Fruit fly (Drosophila melanogaster): ENCODE measurements around the gene CG9109.

The CG9109 gene

DNA sequence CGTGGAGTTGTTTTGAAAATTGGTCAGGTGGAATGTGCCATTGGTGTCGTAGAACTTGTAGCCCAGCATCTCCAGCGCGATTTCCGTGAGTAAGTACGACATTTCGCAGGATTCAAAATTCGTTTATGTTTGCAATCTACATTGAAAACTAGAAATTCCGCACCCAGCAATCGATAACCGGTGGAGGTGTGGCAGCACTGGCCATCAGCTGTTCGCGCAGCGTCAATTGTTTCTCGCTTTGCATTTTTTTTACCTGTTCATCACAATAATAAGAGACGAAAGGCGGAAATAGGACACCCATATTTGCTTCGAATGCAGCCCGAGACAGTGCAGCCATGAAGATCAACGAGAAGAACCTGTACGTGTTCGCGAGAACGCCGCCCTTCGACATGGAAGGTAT, 14.3 kb upstream of the CG9109 start, which contains the start of the genes CG34179 and slmo (continued):
- TF ChIP-seq BEAF-32 (GFP tag; optimal IDR thresholded peaks at IDR 0.05) (peak; percentile 20), Sin3A (optimal IDR thresholded peaks at IDR 0.05) (peak; percentile 13), CG18262 (tag; optimal IDR thresholded peaks at IDR 0.05) (no peak), crp (GFP tag; optimal IDR thresholded peaks at IDR 0.05) (peak; percentile 2 to 90), CG2116 (GFP tag; optimal IDR thresholded peaks at IDR 0.05) (peak; percentile 33), jigr1 (GFP tag; IDR thresholded peaks at IDR 0.05) (no peak), sd (tag; optimal IDR thresholded peaks at IDR 0.05) (peak; percentile 74), CG8089 (GFP tag; optimal IDR thresholded peaks at IDR 0.05) (no peak), stwl (tag; optimal IDR thresholded peaks at IDR 0.05) (peak; percentile 2), CG4617 (GFP tag; optimal IDR thresholded peaks at IDR 0.05; ENCODE audit: borderline replicate concordance) (peak; percentile 32), CG8290 (GFP tag; optimal IDR thresholded peaks at IDR 0.05) (no peak), CG8290 (tag; optimal IDR thresholded peaks at IDR 0.05) (no peak), CG12299 (tag; optimal IDR thresholded peaks at IDR 0.05) (no peak), Poxn (GFP tag; IDR thresholded peaks at IDR 0.05) (no peak), CG30403 (GFP tag; optimal IDR thresholded peaks at IDR 0.05) (no peak), CG5953 (GFP tag; IDR thresholded peaks at IDR 0.05) (no peak), Dfd (GFP tag; optimal IDR thresholded peaks at IDR 0.05) (no peak), MESR4 (GFP tag; optimal IDR thresholded peaks at IDR 0.05) (peak; percentile 41), Jarid2 (GFP tag; optimal IDR thresholded peaks at IDR 0.05) (no peak), Scr (GFP tag; IDR thresholded peaks at IDR 0.05; ENCODE audit: partially characterized antibody) (peak; percentile 30; the same call in 1 of the 2 replicates), CG17186 (GFP tag; optimal IDR thresholded peaks at IDR 0.05) (no peak), z (GFP tag; IDR thresholded peaks at IDR 0.05) (no peak), onecut (GFP tag; IDR thresholded peaks at IDR 0.05) (peak; percentile 48; the same call in 1 of the 2 replicates), gsb-n (tag; optimal IDR thresholded peaks at IDR 0.05) (no peak), CG1603 (tag; optimal IDR thresholded peaks at IDR 0.05) (peak; percentile 12), nerfin-1 (tag; optimal IDR thresholded peaks at IDR 0.05) (peak; percentile 28), CG14710 (tag; optimal IDR thresholded peaks at IDR 0.05) (peak; percentile 99), Awh (GFP tag; IDR thresholded peaks at IDR 0.05) (no peak), Dref (GFP tag; IDR thresholded peaks at IDR 0.05) (peak; percentile 66), trem (tag; optimal IDR thresholded peaks at IDR 0.05) (peak; percentile 35), E2f2 (GFP tag; IDR thresholded peaks at IDR 0.05) (peak; percentile 52), Dp (GFP tag; optimal IDR thresholded peaks at IDR 0.05) (peak; percentile 37), CG13287 (GFP tag; IDR thresholded peaks at IDR 0.05; ENCODE audit: partially characterized antibody) (peak; percentile 50), so (GFP tag; IDR thresholded peaks at IDR 0.05) (0 out of 3 replicates have a peak, but pooled peaks have one; percentile 8), esg (GFP tag; conservative IDR thresholded peaks at IDR 0.05) (no peak)

dm6 chr2L:6047528-6048160, 13.4 kb upstream of the CG9109 start, which contains the start of gene IPIP:
TSS of gene IPIP (plus strand) at chr2L:6048002.
- peak; percentile 31 for TF ChIP-seq Hmr (GFP tag; optimal IDR thresholded peaks at IDR 0.05)
- peak; percentile 3 for TF ChIP-seq Meics (GFP tag; optimal IDR thresholded peaks at IDR 0.05)
- peak; percentile 85 for TF ChIP-seq ato (GFP tag; IDR thresholded peaks at IDR 0.05; ENCODE audit: partially characterized antibody)
- no peak for TF ChIP-seq trh (GFP tag; optimal IDR thresholded peaks at IDR 0.05)
- peak; percentile 27 for TF ChIP-seq Ets97D (GFP tag; optimal IDR thresholded peaks at IDR 0.05)
- peak; percentile 24 for TF ChIP-seq CG31365 (tag; optimal IDR thresholded peaks at IDR 0.05)
- TF ChIP-seq sna (GFP tag; IDR thresholded peaks at IDR 0.05; ENCODE audit: partially characterized antibody) = 0 out of 2 replicates have a peak, but pooled peaks have one; percentile 21
- TF ChIP-seq CG4424 (GFP tag; optimal IDR thresholded peaks at IDR 0.05) = peak; percentile 10
- peak in 1 of 2 experiments; percentile 3 for TF ChIP-seq bsh (GFP tag; optimal IDR thresholded peaks at IDR 0.05)
- peak; percentile 68; the same call in 1 of the 2 replicates for TF ChIP-seq hbn (GFP tag; IDR thresholded peaks at IDR 0.05; ENCODE audit: partially characterized antibody)
- TF ChIP-seq CG14050 (GFP tag; IDR thresholded peaks at IDR 0.05) = peak; percentile 17; the same call in 1 of the 3 replicates
- TF ChIP-seq chif (GFP tag; optimal IDR thresholded peaks at IDR 0.05) = peak in 1 of 2 experiments; percentile 24
- TF ChIP-seq CG6272 (GFP tag; IDR thresholded peaks at IDR 0.05) = peak; percentile 63
- no peak for TF ChIP-seq Sry-β (GFP tag; optimal IDR thresholded peaks at IDR 0.05)
- peak; percentile 80; the same call in 1 of the 4 replicates for TF ChIP-seq chinmo (GFP tag; IDR thresholded peaks at IDR 0.05; ENCODE audit: partially characterized antibody)
- TF ChIP-seq CG6791 (GFP tag; IDR thresholded peaks at IDR 0.05; ENCODE audit: partially characterized antibody) = peak; percentile 87
